Fruit fly (Drosophila melanogaster) whole organism, embryonic: Measurements from ENCODE around the gene CG32537.
A peak's percentile ranks its signal among the peaks of the same experiment; 100 is the strongest.

ENCODE experiments used
- Aef1 ChIP-seq: fragments of 200-800 bp; sonication (Bioruptor generic); IDR thresholded peaks from 3 replicates; pipeline ENCODE4 v1.3.6; 2022; ENCODE audit warnings: missing biosample characterization, missing genetic modification characterization
- Antp ChIP-seq: fragments of 200-800 bp; sonication (Bioruptor generic); optimal IDR thresholded peaks from 3 replicates; lab custom pipeline; 2016; ENCODE audit warnings: missing biosample characterization, missing genetic modification characterization
- BtbVII ChIP-seq: fragments of 200-800 bp; sonication (Bioruptor generic); optimal IDR thresholded peaks from 3 replicates; lab custom pipeline; 2017; ENCODE audit warnings: missing biosample characterization, mild to moderate bottlenecking, missing genetic modification characterization
- CG10462 ChIP-seq: fragments of 200-800 bp; sonication (Bioruptor generic); optimal IDR thresholded peaks from 2 replicates; lab custom pipeline; 2016; ENCODE audit warnings: missing biosample characterization, missing genetic modification characterization
- CG11093 ChIP-seq: fragments of 200-800 bp; sonication (Bioruptor generic); IDR thresholded peaks from 3 replicates; pipeline ENCODE4 v1.3.6; 2022; ENCODE audit warnings: missing biosample characterization, missing genetic modification characterization
- CG11398 ChIP-seq: fragments of 200-800 bp; sonication (Bioruptor generic); optimal IDR thresholded peaks from 2 replicates; lab custom pipeline; 2016; ENCODE audit warnings: missing biosample characterization, missing genetic modification characterization
- CG11723 ChIP-seq: fragments of 200-800 bp; sonication (Bioruptor generic); optimal IDR thresholded peaks from 2 replicates; lab custom pipeline; 2017; ENCODE audit warnings: missing biosample characterization, mild to moderate bottlenecking, missing genetic modification characterization
- CG12942 ChIP-seq: fragments of 200-800 bp; sonication (Bioruptor generic); optimal IDR thresholded peaks from 3 replicates; lab custom pipeline; 2016; ENCODE audit warnings: missing biosample characterization, missing genetic modification characterization
- CG14965 ChIP-seq: fragments of 200-800 bp; sonication (Bioruptor generic); optimal IDR thresholded peaks from 2 replicates; lab custom pipeline; 2016; ENCODE audit warnings: missing biosample characterization, missing genetic modification characterization, borderline replicate concordance
- CG15269 ChIP-seq: fragments of 200-800 bp; sonication (Bioruptor generic); optimal IDR thresholded peaks from 2 replicates; lab custom pipeline; 2018; ENCODE audit warnings: missing biosample characterization, mild to moderate bottlenecking, missing genetic modification characterization, moderate library complexity
- CG15696 ChIP-seq: fragments of 200-800 bp; sonication (Bioruptor generic); optimal IDR thresholded peaks from 2 replicates; lab custom pipeline; 2019; ENCODE audit warnings: missing biosample characterization, mild to moderate bottlenecking, missing genetic modification characterization, moderate library complexity
- CG17829 ChIP-seq: fragments of 200-800 bp; optimal IDR thresholded peaks from 2 replicates; lab custom pipeline; 2019; ENCODE audit warnings: missing biosample characterization, mild to moderate bottlenecking, missing genetic modification characterization, moderate library complexity
- CG2678 ChIP-seq: fragments of 200-800 bp; sonication (Bioruptor generic); optimal IDR thresholded peaks from 3 replicates; lab custom pipeline; 2019; ENCODE audit warnings: missing biosample characterization, mild to moderate bottlenecking, missing genetic modification characterization, moderate library complexity
- CG31224 ChIP-seq: fragments of 200-800 bp; sonication (Bioruptor generic); IDR thresholded peaks from 2 replicates; pipeline ENCODE4 v1.3.6; 2022; ENCODE audit warnings: missing biosample characterization, missing genetic modification characterization
- CG32532 ChIP-seq: fragments of 200-800 bp; sonication (Bioruptor generic); IDR thresholded peaks from 2 replicates; pipeline ENCODE4 v1.3.6; 2022; ENCODE audit warnings: missing biosample characterization, missing genetic modification characterization
- CG3281 ChIP-seq: fragments of 200-800 bp; sonication (Bioruptor generic); optimal IDR thresholded peaks from 3 replicates; lab custom pipeline; 2017; ENCODE audit warnings: missing biosample characterization, mild to moderate bottlenecking, missing genetic modification characterization
- CG43689 ChIP-seq: fragments of 200-800 bp; sonication (Bioruptor generic); IDR thresholded peaks from 2 replicates; pipeline ENCODE4 v1.3.6; 2022; ENCODE audit warnings: missing biosample characterization, missing genetic modification characterization
- CG4617 ChIP-seq: fragments of 200-800 bp; sonication (Bioruptor generic); optimal IDR thresholded peaks from 3 replicates; lab custom pipeline; 2016; ENCODE audit warnings: missing biosample characterization, missing genetic modification characterization, borderline replicate concordance
- CG4820 ChIP-seq: fragments of 200-800 bp; sonication (Bioruptor generic); optimal IDR thresholded peaks from 3 replicates; lab custom pipeline; 2016; ENCODE audit warnings: missing biosample characterization, missing genetic modification characterization
- CG6254 ChIP-seq: fragments of 200-800 bp; sonication (Bioruptor generic); optimal IDR thresholded peaks from 3 replicates; lab custom pipeline; 2017; ENCODE audit warnings: mild to moderate bottlenecking, missing biosample characterization, missing genetic modification reagents, missing genetic modification characterization
- CG6683 ChIP-seq: fragments of 200-800 bp; sonication (Bioruptor generic); optimal IDR thresholded peaks from 2 replicates; lab custom pipeline; 2017; ENCODE audit warnings: missing biosample characterization, mild to moderate bottlenecking, missing genetic modification characterization, missing genetic modification reagents
- CG8089 ChIP-seq: fragments of 200-800 bp; sonication (Bioruptor generic); optimal IDR thresholded peaks from 3 replicates; lab custom pipeline; 2016; ENCODE audit warnings: missing biosample characterization, missing genetic modification characterization
- CG8359 ChIP-seq: fragments of 200-800 bp; sonication (Bioruptor generic); optimal IDR thresholded peaks from 2 replicates; lab custom pipeline; 2017; ENCODE audit warnings: missing biosample characterization, mild to moderate bottlenecking, missing genetic modification characterization, borderline replicate concordance
- CG8944 ChIP-seq: fragments of 200-800 bp; sonication (Bioruptor generic); optimal IDR thresholded peaks from 3 replicates; lab custom pipeline; 2016; ENCODE audit warnings: missing biosample characterization, missing genetic modification characterization
- HmgZ ChIP-seq: fragments of 200-800 bp; sonication (Bioruptor generic); optimal IDR thresholded peaks from 2 replicates; lab custom pipeline; 2018; ENCODE audit warnings: missing biosample characterization, mild to moderate bottlenecking, missing genetic modification characterization
- NC2α ChIP-seq: fragments of 200-800 bp; sonication (Bioruptor generic); optimal IDR thresholded peaks from 2 replicates; lab custom pipeline; 2016; ENCODE audit warnings: missing biosample characterization, missing genetic modification characterization
- Six4 ChIP-seq: fragments of 200-800 bp; sonication (Bioruptor generic); optimal IDR thresholded peaks from 2 replicates; lab custom pipeline; 2016; ENCODE audit warnings: missing biosample characterization, missing genetic modification characterization
- Sox100B ChIP-seq: fragments of 200-800 bp; sonication (Bioruptor generic); optimal IDR thresholded peaks from 3 replicates; lab custom pipeline; 2018; ENCODE audit warnings: missing biosample characterization, mild to moderate bottlenecking, missing genetic modification characterization
- ac ChIP-seq: fragments of 200-800 bp; sonication (Bioruptor generic); optimal IDR thresholded peaks from 3 replicates; lab custom pipeline; 2017; ENCODE audit warnings: missing biosample characterization, mild to moderate bottlenecking, missing genetic modification characterization
- ato ChIP-seq: fragments of 200-800 bp; sonication (Bioruptor generic); IDR thresholded peaks from 2 replicates; pipeline ENCODE4 v1.3.6; 2022; ENCODE audit warnings: missing biosample characterization, missing genetic modification characterization; ENCODE audit not compliant: partially characterized antibody
- bsh ChIP-seq, 2 experiments: fragments of 200-800 bp; sonication (Bioruptor generic); optimal IDR thresholded peaks; 2 replicates each; lab custom pipeline; 2017 to 2018; ENCODE audit warnings: mild to moderate bottlenecking in 2 of 2, missing biosample characterization in 2 of 2, missing genetic modification characterization in 2 of 2, moderate library complexity in 1 of 2
- caup ChIP-seq: fragments of 200-800 bp; sonication (Bioruptor generic); optimal IDR thresholded peaks from 3 replicates; lab custom pipeline; 2017; ENCODE audit warnings: missing biosample characterization, mild to moderate bottlenecking, missing genetic modification characterization, moderate library complexity; ENCODE audit not compliant: severe bottlenecking
- cg ChIP-seq: fragments of 200-800 bp; sonication (Bioruptor generic); optimal IDR thresholded peaks from 3 replicates; lab custom pipeline; 2019; ENCODE audit warnings: missing biosample characterization, mild to moderate bottlenecking, missing genetic modification characterization, moderate library complexity
- ci ChIP-seq: fragments of 200-800 bp; sonication (Bioruptor generic); IDR thresholded peaks from 3 replicates; pipeline ENCODE4 v1.3.6; 2022; ENCODE audit warnings: missing biosample characterization, missing genetic modification characterization
- dysf ChIP-seq: fragments of 200-800 bp; sonication (Bioruptor generic); IDR thresholded peaks from 3 replicates; pipeline ENCODE4 v1.3.6; 2022; ENCODE audit warnings: missing biosample characterization, missing genetic modification characterization
- emc ChIP-seq: fragments of 200-800 bp; sonication (Bioruptor generic); optimal IDR thresholded peaks from 2 replicates; lab custom pipeline; 2016; ENCODE audit warnings: missing biosample characterization, missing genetic modification characterization
- lilli ChIP-seq: fragments of 200-800 bp; sonication (Bioruptor generic); optimal IDR thresholded peaks from 3 replicates; lab custom pipeline; 2016; ENCODE audit warnings: missing biosample characterization, missing genetic modification characterization
- mld ChIP-seq: fragments of 200-800 bp; sonication (Bioruptor generic); IDR thresholded peaks from 3 replicates; pipeline ENCODE4 v1.3.6; 2022; ENCODE audit warnings: missing biosample characterization, missing genetic modification characterization; ENCODE audit not compliant: partially characterized antibody
- onecut ChIP-seq: fragments of 200-800 bp; sonication (Bioruptor generic); IDR thresholded peaks from 2 replicates; pipeline ENCODE4 v1.3.6; 2022; ENCODE audit warnings: missing biosample characterization, missing genetic modification characterization
- pan ChIP-seq, 4 experiments: fragments of >200 bp in 3 of 4; fragments of 200-800 bp in 1 of 4; sonication (Bioruptor generic) in 1 of 4; optimal IDR thresholded peaks in 3 of 4; IDR thresholded peaks in 1 of 4; 2 replicates each; pipeline versions ENCODE4 v1.3.6 to Lab custom; 2017 to 2022; ENCODE audit warnings: missing biosample characterization in 2 of 4, missing genetic modification characterization in 2 of 4, mixed read lengths in 1 of 4
- salm ChIP-seq: fragments of 200-800 bp; sonication (Bioruptor generic); optimal IDR thresholded peaks from 2 replicates; lab custom pipeline; 2018; ENCODE audit warnings: missing biosample characterization, mild to moderate bottlenecking, missing genetic modification characterization
- sc ChIP-seq, 3 experiments: fragments of >200 bp in 2 of 3; fragments of 200-800 bp in 1 of 3; sonication (Bioruptor generic) in 1 of 3; optimal IDR thresholded peaks; 2 replicates in 2 of 3; 3 replicates in 1 of 3; lab custom pipeline; 2017; ENCODE audit warnings: mild to moderate bottlenecking in 1 of 3, missing biosample characterization in 1 of 3, missing genetic modification characterization in 1 of 3, missing genetic modification reagents in 1 of 3
- scrt ChIP-seq: fragments of 200-800 bp; sonication (Bioruptor generic); optimal IDR thresholded peaks from 2 replicates; lab custom pipeline; 2018; ENCODE audit warnings: missing biosample characterization, mild to moderate bottlenecking, missing genetic modification characterization, moderate library complexity
- ssp ChIP-seq: fragments of 200-800 bp; sonication (Bioruptor generic); IDR thresholded peaks from 2 replicates; pipeline ENCODE4 v1.3.6; 2022; ENCODE audit warnings: missing biosample characterization, missing genetic modification characterization
- tio ChIP-seq: fragments of 200-800 bp; sonication (Bioruptor generic); optimal IDR thresholded peaks from 2 replicates; lab custom pipeline; 2017; ENCODE audit warnings: missing biosample characterization, missing genetic modification characterization, inconsistent platforms
- unpg ChIP-seq: fragments of 200-800 bp; sonication (Bioruptor generic); optimal IDR thresholded peaks from 3 replicates; lab custom pipeline; 2018; ENCODE audit warnings: missing biosample characterization, mild to moderate bottlenecking, missing genetic modification characterization, moderate library complexity
- yki ChIP-seq: fragments of >200 bp; optimal IDR thresholded peaks from 3 replicates; lab custom pipeline; 2018
- zf30C ChIP-seq: fragments of 200-800 bp; sonication (Bioruptor generic); optimal IDR thresholded peaks from 3 replicates; lab custom pipeline; 2018; ENCODE audit warnings: missing biosample characterization, mild to moderate bottlenecking, missing genetic modification characterization

The CG32537 gene

dm6 chrX:19317058-19317767, 40.9 kb upstream of the CG32537 start (continued):
- TF ChIP-seq CG31224 (GFP tag; lab: Robert Waterston, UW) (no peak; the same call in 1 of the 2 replicates), pan (optimal IDR thresholded peaks at IDR 0.05; lab: Kevin White, UChicago) (no peak), pan (GFP tag; optimal IDR thresholded peaks at IDR 0.05 in 1 of 2, IDR thresholded peaks at IDR 0.05 in 1 of 2) (peak in 1 of 2 experiments; percentile 50), dysf (GFP tag; lab: Robert Waterston, UW) (peak; percentile 63; the same call in 2 of the 3 replicates), CG11723 (GFP tag; lab: Kevin White, UChicago) (no peak), zf30C (GFP tag; lab: Kevin White, UChicago) (peak; percentile 52), NC2α (GFP tag; lab: Kevin White, UChicago) (no peak), BtbVII (GFP tag; lab: Kevin White, UChicago) (peak; percentile 54), CG15696 (peak; percentile 53), emc (GFP tag; lab: Kevin White, UChicago) (no peak), CG15269 (tag; lab: Kevin White, UChicago) (peak; percentile 75), mld (no peak), Antp (GFP tag; lab: Kevin White, UChicago) (no peak), tio (GFP tag; lab: Kevin White, UChicago) (no peak), CG2678 (tag; lab: Kevin White, UChicago) (peak; percentile 81), CG10462 (GFP tag; lab: Kevin White, UChicago) (no peak), CG11093 (GFP tag; lab: Robert Waterston, UW) (no peak), salm (peak; percentile 41), onecut (no peak), Sox100B (peak; percentile 66), scrt (GFP tag; lab: Kevin White, UChicago) (peak; percentile 37), sc (optimal IDR thresholded peaks at IDR 0.05; lab: Kevin White, UChicago) (no peak), sc (GFP tag; optimal IDR thresholded peaks at IDR 0.05; lab: Kevin White, UChicago) (peak; percentile 13), bsh (GFP tag; optimal IDR thresholded peaks at IDR 0.05; lab: Kevin White, UChicago) (peak in 1 of 2 experiments; percentile 69), Six4 (GFP tag; lab: Kevin White, UChicago) (peak; percentile 45), CG3281 (GFP tag; lab: Kevin White, UChicago) (peak; percentile 74), CG8359 (GFP tag; lab: Kevin White, UChicago) (peak; percentile 4), CG8944 (GFP tag; lab: Kevin White, UChicago) (no peak), CG8089 (GFP tag; lab: Kevin White, UChicago) (no peak), lilli (no peak), CG32532 (peak; percentile 59), CG12942 (GFP tag; lab: Kevin White, UChicago) (peak; percentile 4), CG6254 (GFP tag; lab: Kevin White, UChicago) (peak; percentile 33), cg (GFP tag; lab: Kevin White, UChicago) (no peak), caup (GFP tag; lab: Kevin White, UChicago) (peak; percentile 61), ato (GFP tag; lab: Robert Waterston, UW) (no peak), ssp (GFP tag; lab: Robert Waterston, UW) (no peak), ac (GFP tag; lab: Kevin White, UChicago) (no peak), CG4820 (peak; percentile 43), CG14965 (GFP tag; lab: Kevin White, UChicago) (no peak), CG4617 (GFP tag; lab: Kevin White, UChicago) (no peak), HmgZ (peak; percentile 1), ci (GFP tag; lab: Robert Waterston, UW) (0 out of 3 replicates have a peak, but pooled peaks have one; percentile 34), Aef1 (GFP tag; lab: Robert Waterston, UW) (peak; percentile 17; the same call in 1 of the 3 replicates), unpg (GFP tag; lab: Kevin White, UChicago) (peak; percentile 77), CG11398 (GFP tag; lab: Kevin White, UChicago) (no peak), CG43689 (GFP tag; lab: Robert Waterston, UW) (no peak), CG17829 (tag; lab: Kevin White, UChicago) (peak; percentile 76), yki (lab: Kevin White, UChicago) (no peak), CG6683 (GFP tag; lab: Kevin White, UChicago) (peak; percentile 37)
